Fruit fly (Drosophila melanogaster) whole organism, wandering third instar larva: ENCODE data around the gene Cisd2.

Source experiments
- CrebA ChIP-seq: fragments of 200-800 bp; sonication (Bioruptor generic); optimal IDR thresholded peaks from 2 replicates; lab custom pipeline; 2016; ENCODE audit warnings: missing biosample characterization, mild to moderate bottlenecking, missing genetic modification characterization, borderline replicate concordance
- Dif ChIP-seq: fragments of 200-275, 200-300 bp; sonication (Bioruptor generic); optimal IDR thresholded peaks from 2 replicates; lab custom pipeline; 2018; ENCODE audit warnings: missing biosample characterization, missing genetic modification characterization; ENCODE audit not compliant: partially characterized antibody
- GATAd ChIP-seq: sonication (Bioruptor generic); optimal IDR thresholded peaks from 2 replicates; lab custom pipeline; 2016; ENCODE audit warnings: missing biosample characterization, missing genetic modification characterization
- Hr83 ChIP-seq: fragments of 200-300 bp; sonication (Bioruptor generic); optimal IDR thresholded peaks from 2 replicates; lab custom pipeline; 2016; ENCODE audit warnings: missing biosample characterization, mild to moderate bottlenecking, missing genetic modification characterization, moderate library complexity; ENCODE audit not compliant: poor library complexity, severe bottlenecking
- Rel ChIP-seq, 2 experiments: fragments of 200-800 bp; sonication (Bioruptor generic) in 1 of 2; optimal IDR thresholded peaks; 2 replicates in 1 of 2; 3 replicates in 1 of 2; lab custom pipeline; 2016 to 2019; ENCODE audit warnings: mild to moderate bottlenecking in 2 of 2, missing biosample characterization in 2 of 2, missing genetic modification characterization in 2 of 2, moderate library complexity in 1 of 2
- Sp1 ChIP-seq: fragments of 200-800 bp; sonication (Bioruptor generic); optimal IDR thresholded peaks from 3 replicates; lab custom pipeline; 2019; ENCODE audit warnings: missing biosample characterization, mild to moderate bottlenecking, missing genetic modification characterization, moderate library complexity
- fru ChIP-seq: fragments of 200-800 bp; sonication (Bioruptor generic); optimal IDR thresholded peaks from 3 replicates; lab custom pipeline; 2016; ENCODE audit warnings: missing biosample characterization, mild to moderate bottlenecking, missing genetic modification characterization
- h ChIP-seq: fragments of 200-800 bp; sonication (Bioruptor generic); optimal IDR thresholded peaks from 3 replicates; lab custom pipeline; 2016; ENCODE audit warnings: missing biosample characterization, mild to moderate bottlenecking, missing genetic modification characterization
- pan ChIP-seq: fragments of >200 bp; optimal IDR thresholded peaks from 2 replicates; lab custom pipeline; 2017
- psq ChIP-seq: fragments of 200-800 bp; sonication (Bioruptor generic); optimal IDR thresholded peaks from 3 replicates; lab custom pipeline; 2017; ENCODE audit warnings: missing biosample characterization, mild to moderate bottlenecking, missing genetic modification characterization, moderate library complexity
- usp ChIP-seq: fragments of >200 bp; optimal IDR thresholded peaks from 2 replicates; lab custom pipeline; 2017; ENCODE audit warnings: missing biosample characterization, missing genetic modification characterization
- woc ChIP-seq: sonication (Bioruptor generic); optimal IDR thresholded peaks from 2 replicates; lab custom pipeline; 2016; ENCODE audit warnings: missing biosample characterization, mild to moderate bottlenecking, missing genetic modification characterization

DNA sequence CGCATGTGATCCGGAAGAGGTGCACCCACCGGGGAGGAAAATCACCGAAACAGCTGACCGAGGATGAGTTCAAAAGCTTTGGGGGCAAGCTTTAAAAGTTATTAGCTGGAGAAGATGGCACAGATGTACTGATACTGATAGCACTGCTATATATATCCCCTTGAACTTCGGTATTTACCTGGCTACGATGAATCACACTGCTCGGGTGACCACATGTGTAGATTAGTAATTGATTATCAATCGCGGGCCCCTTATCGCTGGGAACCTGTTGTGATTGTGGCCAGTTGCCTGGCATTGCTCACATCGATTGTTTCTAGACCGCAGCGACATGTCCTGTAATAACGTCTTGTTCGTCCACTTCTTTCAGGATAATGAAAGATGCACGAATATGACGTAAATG, 6.7 kb upstream of the Cisd2 start:
- TF ChIP-seq Sp1 (GFP tag; lab: Kevin White, UChicago) (no peak), Rel (GFP tag; optimal IDR thresholded peaks at IDR 0.05; lab: Kevin White, UChicago) (no peak), Rel (tag; optimal IDR thresholded peaks at IDR 0.05; lab: Kevin White, UChicago) (no peak), GATAd (GFP tag; lab: Kevin White, UChicago) (no peak), Hr83 (no peak), h (GFP tag; lab: Kevin White, UChicago) (no peak), usp (no peak), psq (GFP tag; lab: Kevin White, UChicago) (no peak), woc (GFP tag; lab: Kevin White, UChicago) (no peak), fru (GFP tag; lab: Kevin White, UChicago) (no peak), CrebA (GFP tag; lab: Kevin White, UChicago) (no peak), pan (lab: Kevin White, UChicago) (no peak), Dif (GFP tag; lab: Kevin White, UChicago) (no peak)
